Worm (Caenorhabditis elegans): ENCODE measurements around the gene abcf-2.

abcf-2 gene

DNA sequence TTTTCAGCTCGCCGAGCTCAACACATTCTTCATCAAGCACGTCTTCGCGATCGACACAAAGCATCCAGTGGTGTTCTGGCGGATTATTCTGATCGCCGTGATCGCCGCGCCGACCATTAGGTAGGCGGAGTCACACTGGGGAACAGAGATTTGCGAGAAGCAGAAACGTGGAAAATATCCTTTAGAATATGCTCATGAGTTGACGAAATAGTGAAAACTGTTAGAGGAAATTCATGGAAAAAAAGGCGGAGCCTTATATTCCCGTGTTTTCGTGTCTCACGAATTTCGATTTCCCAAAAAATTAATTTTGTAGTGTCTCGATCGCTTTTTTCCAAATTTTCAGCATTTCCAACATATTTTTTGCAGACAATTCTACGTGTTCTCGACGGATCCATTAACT is 12.4 kb upstream of the abcf-2 start:
- TF ChIP-seq nhr-12 (tag; optimal IDR thresholded peaks at IDR 0.05) (no peak), skn-1 (tag; optimal IDR thresholded peaks at IDR 0.05) (no peak), nhr-28 (tag; optimal IDR thresholded peaks at IDR 0.05) (no peak), unc-62 (GFP tag; optimal IDR thresholded peaks at IDR 0.05) (no peak), lin-39 (tag; optimal IDR thresholded peaks at IDR 0.05) (no peak), elt-1 (tag; optimal IDR thresholded peaks at IDR 0.05) (no peak)

DNA sequence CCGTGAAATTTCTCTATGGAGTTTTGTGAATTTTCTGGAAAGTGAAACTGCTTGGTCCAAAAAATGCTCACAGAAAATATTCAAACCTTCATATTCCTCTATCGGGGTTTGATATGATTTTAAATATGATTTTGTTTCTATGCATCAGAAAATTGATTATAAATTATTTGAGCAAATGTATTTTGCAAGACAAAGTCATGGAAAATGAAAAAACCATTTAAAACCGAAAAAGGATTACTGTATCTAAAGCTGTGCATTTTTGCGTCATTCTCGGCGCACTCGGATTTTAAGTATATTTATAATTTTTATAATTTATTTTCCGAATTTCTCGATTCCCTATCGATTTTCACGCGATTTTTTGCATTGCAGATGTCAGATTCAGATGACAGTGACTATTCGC is 9.5 kb upstream of the abcf-2 start, which contains the start of gene pssy-2:
Gene pssy-2, plus strand, starts transcription at position 301 of the 400 bp plus-strand sequence.
- TF ChIP-seq nhr-12 (tag; optimal IDR thresholded peaks at IDR 0.05): no peak
- TF ChIP-seq mml-1 (tag; optimal IDR thresholded peaks at IDR 0.05): no peak
- no peak for TF ChIP-seq ceh-82 (tag; optimal IDR thresholded peaks at IDR 0.05)
- no peak for TF ChIP-seq fkh-2 (tag; optimal IDR thresholded peaks at IDR 0.05)
- no peak for TF ChIP-seq sea-2 (GFP tag; optimal IDR thresholded peaks at IDR 0.05)
- no peak for TF ChIP-seq nhr-23 (tag; optimal IDR thresholded peaks at IDR 0.05)
- no peak for TF ChIP-seq pha-4 (tag; optimal IDR thresholded peaks at IDR 0.05)
- TF ChIP-seq lsy-12 (tag; optimal IDR thresholded peaks at IDR 0.05): no peak
- no peak for TF ChIP-seq elt-3 (tag; optimal IDR thresholded peaks at IDR 0.05)
- TF ChIP-seq R02D3.7 (tag; optimal IDR thresholded peaks at IDR 0.05): no peak
- TF ChIP-seq elt-1 (tag; optimal IDR thresholded peaks at IDR 0.05): no peak
- TF ChIP-seq ZK546.5 (tag; optimal IDR thresholded peaks at IDR 0.05): no peak
- no peak for TF ChIP-seq egl-5 (tag; optimal IDR thresholded peaks at IDR 0.05)
- TF ChIP-seq nhr-67 (tag; optimal IDR thresholded peaks at IDR 0.05): no peak

DNA sequence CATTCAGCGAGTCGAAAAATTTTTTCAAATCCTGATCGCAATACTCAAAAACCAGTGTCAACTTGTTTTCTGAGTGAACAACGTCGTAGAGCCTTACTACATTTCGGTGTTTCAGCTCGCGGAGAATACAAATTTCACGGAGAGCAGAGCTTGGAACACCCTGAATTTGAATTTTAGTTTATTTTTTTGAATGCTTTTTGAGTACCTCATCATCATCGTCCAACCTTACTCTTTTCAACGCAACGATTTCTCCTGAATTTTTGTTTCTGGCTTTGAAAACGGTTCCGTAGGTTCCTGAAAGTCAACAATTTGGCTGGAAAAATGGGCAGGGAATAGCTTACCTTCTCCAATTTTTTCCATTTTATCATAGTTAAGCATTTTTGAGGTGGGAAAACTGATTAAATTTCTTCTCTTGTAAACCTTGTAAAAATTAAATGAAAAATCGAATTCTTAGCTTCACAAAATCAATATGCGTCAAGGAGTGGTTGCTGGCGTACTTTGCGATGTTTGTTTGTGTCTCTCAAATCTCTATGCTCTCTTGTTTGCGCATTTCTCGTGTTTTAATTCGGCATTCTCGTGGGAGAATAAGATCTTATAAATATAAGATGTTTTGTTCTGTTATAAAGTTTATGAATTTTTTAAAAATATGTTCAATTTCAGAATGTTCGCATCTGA is 4.0 kb upstream of the abcf-2 start, which contains the start of gene cdk-5:
Gene cdk-5, minus strand, starts transcription at position 425 of the 675 bp plus-strand sequence.
- TF ChIP-seq elt-2 (tag; optimal IDR thresholded peaks at IDR 0.05) (peak; percentile 50), ZK546.5 (tag; optimal IDR thresholded peaks at IDR 0.05) (peak; percentile 64), ceh-16 (tag; optimal IDR thresholded peaks at IDR 0.05) (no peak), ztf-4 (tag; optimal IDR thresholded peaks at IDR 0.05) (peak; percentile 49), nhr-77 (tag; optimal IDR thresholded peaks at IDR 0.05) (peak; percentile 28), ceh-9 (tag; optimal IDR thresholded peaks at IDR 0.05) (no peak), nhr-12 (tag; optimal IDR thresholded peaks at IDR 0.05) (no peak), hmg-11 (tag; optimal IDR thresholded peaks at IDR 0.05) (peak; percentile 49), lin-39 (tag; optimal IDR thresholded peaks at IDR 0.05) (peak; percentile 56), nfya-1 (tag; optimal IDR thresholded peaks at IDR 0.05; ENCODE audit: insufficient read depth) (peak; percentile 95), jun-1 (tag; optimal IDR thresholded peaks at IDR 0.05) (peak; percentile 84), R02D3.7 (tag; optimal IDR thresholded peaks at IDR 0.05) (peak; percentile 34), tbx-2 (tag; optimal IDR thresholded peaks at IDR 0.05) (peak; percentile 71), nhr-25 (tag; optimal IDR thresholded peaks at IDR 0.05) (peak; percentile 91), fkh-2 (tag; optimal IDR thresholded peaks at IDR 0.05) (no peak), snpc-4 (tag; optimal IDR thresholded peaks at IDR 0.05) (peak; percentile 82), fkh-10 (GFP tag; optimal IDR thresholded peaks at IDR 0.05) (peak; percentile 51), nhr-11 (tag; optimal IDR thresholded peaks at IDR 0.05) (no peak), eor-1 (tag; optimal IDR thresholded peaks at IDR 0.05) (peak in 1 of 2 experiments; percentile 58), lin-15B (tag; optimal IDR thresholded peaks at IDR 0.05) (peak; percentile 86), ceh-82 (tag; optimal IDR thresholded peaks at IDR 0.05) (peak; percentile 48), skn-1 (tag; optimal IDR thresholded peaks at IDR 0.05) (peak; percentile 89), pha-4 (tag; optimal IDR thresholded peaks at IDR 0.05) (peak; percentile 97), sea-2 (GFP tag; optimal IDR thresholded peaks at IDR 0.05) (no peak), lsy-12 (tag; optimal IDR thresholded peaks at IDR 0.05) (peak; percentile 76), nhr-237 (tag; optimal IDR thresholded peaks at IDR 0.05) (no peak), egl-5 (tag; optimal IDR thresholded peaks at IDR 0.05) (no peak), nhr-43 (tag; optimal IDR thresholded peaks at IDR 0.05; ENCODE audit: poor library complexity, severe bottlenecking) (peak; percentile 90), nhr-67 (tag; optimal IDR thresholded peaks at IDR 0.05) (no peak), ztf-11 (tag; optimal IDR thresholded peaks at IDR 0.05) (no peak), ama-1 (optimal IDR thresholded peaks at IDR 0.05) (peak; percentile 74), elt-1 (tag; optimal IDR thresholded peaks at IDR 0.05) (peak; percentile 60), nhr-23 (tag; optimal IDR thresholded peaks at IDR 0.05) (peak; percentile 95), ceh-28 (tag; optimal IDR thresholded peaks at IDR 0.05) (peak; percentile 95), pqm-1 (tag; optimal IDR thresholded peaks at IDR 0.05) (peak; percentile 61)

All from whole organism, L3 larva.